Worm (Caenorhabditis elegans) whole organism, L4/young adult: ENCODE data around the gene Y75D11A.2.
"Not testable (repeated sequence)": the region's sequence is repeated elsewhere in the genome, so short reads cannot be mapped to it uniquely, and the experiment has no call there.

ENCODE experiments used
- W03F9.2 ChIP-seq: fragments of 150-350 bp; optimal IDR thresholded peaks from 2 replicates; lab custom pipeline; 2014; ENCODE audit warnings: missing biosample characterization, missing genetic modification characterization
- dao-5 ChIP-seq: sonication (generic microtip); optimal IDR thresholded peaks from 2 replicates; lab custom pipeline; 2016; ENCODE audit warnings: missing genotype, missing genetic modification characterization, moderate library complexity, missing compliant biosample characterization
- him-1 ChIP-seq: sonication (generic microtip); optimal IDR thresholded peaks from 2 replicates; lab custom pipeline; 2016; ENCODE audit warnings: missing genotype, missing genetic modification reagents, missing genetic modification characterization, missing compliant biosample characterization

The Y75D11A.2 gene

ce11 chrX:1742530-1742929, at the start of gene Y75D11A.2:
TSS of gene Y75D11A.2 (plus strand) at chrX:1742830.
- TF ChIP-seq him-1, dao-5, W03F9.2 (tag; lab: Kevin White, UChicago): not testable (repeated sequence)

DNA sequence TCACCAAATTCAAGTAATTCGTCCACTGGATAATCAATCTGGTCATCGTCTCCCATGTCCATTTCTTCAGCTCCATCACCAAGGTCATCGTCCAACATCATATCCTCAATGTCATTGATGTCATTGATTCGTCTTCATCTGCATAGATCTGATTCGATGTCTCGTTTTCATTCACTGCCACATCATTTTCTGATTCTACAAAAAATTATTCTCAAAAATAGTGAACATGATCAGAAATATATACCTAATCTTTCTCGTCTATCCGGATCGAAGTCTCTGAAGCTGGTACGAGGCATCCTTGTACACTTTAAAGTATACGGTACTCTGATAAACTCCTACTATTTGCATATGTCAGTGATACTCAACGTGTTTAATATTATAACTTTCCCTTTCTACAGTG, 45.8 kb upstream of the Y75D11A.2 start, which contains the start of gene C36C9.4:
TSS of gene C36C9.4 (minus strand) at position 101 of the 400 bp plus-strand sequence.
- TF ChIP-seq him-1, dao-5, W03F9.2 (tag; lab: Kevin White, UChicago): not testable (repeated sequence)

DNA sequence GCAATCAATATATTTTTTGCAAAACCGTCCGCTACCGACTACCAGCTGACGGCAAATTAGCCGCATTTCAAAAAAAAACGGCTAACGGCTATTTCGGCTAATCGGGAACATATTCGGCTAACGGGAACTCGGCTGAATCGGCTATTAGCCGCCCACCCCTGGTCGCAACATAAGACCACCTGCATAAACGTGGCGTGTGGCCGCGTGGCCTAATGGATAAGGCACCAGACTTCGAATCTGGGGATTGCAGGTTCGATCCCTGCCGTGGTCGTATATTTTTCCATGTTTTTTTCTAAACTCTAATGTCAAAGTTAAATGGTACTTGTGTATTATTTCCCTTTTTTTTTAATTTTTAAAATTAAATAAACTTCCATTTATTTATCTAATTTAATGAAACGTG, 44.2 kb upstream of the Y75D11A.2 start:
- TF ChIP-seq him-1 (tag; lab: Kevin White, UChicago), result no peak
- TF ChIP-seq W03F9.2 (tag; lab: Kevin White, UChicago), result no peak
- no peak for TF ChIP-seq dao-5 (tag; lab: Kevin White, UChicago)

DNA sequence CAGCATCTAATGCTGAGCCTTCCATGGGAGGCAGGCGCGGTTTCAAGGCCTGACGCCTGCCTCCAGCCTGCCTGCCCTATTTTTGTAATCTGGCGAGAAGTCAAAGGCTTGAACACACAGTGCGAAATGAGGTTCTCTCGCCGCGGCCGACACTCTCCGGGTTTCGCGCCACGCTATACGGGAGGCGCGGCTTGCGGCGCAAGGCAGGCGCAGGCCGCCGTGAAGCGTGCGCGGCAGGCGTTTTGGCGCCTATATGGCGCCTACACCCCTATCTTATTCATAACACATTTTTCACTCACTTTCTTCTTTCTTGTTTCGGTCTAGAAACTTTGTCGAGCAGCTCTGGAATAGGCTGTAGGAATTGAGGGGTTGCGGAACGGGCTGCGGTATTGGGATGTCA, 39.6 kb upstream of the Y75D11A.2 start:
- TF ChIP-seq W03F9.2 (tag; lab: Kevin White, UChicago) (no peak), dao-5 (tag; lab: Kevin White, UChicago) (no peak), him-1 (tag; lab: Kevin White, UChicago) (no peak)

DNA sequence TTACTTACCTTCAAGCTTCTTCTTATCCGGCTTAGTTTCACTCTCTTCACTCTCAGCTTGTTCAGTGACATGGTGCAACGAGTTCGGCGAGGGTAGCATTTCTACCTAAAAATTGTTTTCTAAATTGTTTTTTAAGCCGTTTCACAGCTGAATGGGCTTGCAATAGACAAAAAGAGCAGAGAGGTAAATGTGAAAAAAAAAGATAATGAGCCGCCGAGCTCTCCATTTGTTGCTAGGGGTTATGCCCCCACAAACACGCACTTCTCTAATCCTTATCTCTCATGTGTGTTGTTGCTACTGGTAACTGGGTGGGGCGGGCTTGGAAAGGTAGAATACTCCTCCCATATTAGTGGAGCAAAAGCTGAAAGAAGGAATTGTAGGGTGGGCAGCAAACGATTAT, 38.8 kb upstream of the Y75D11A.2 start, which contains the start of gene C36C9.5:
TSS of gene C36C9.5 (minus strand) at position 101 of the 400 bp plus-strand sequence.
- no peak for TF ChIP-seq dao-5 (tag; lab: Kevin White, UChicago)
- TF ChIP-seq W03F9.2 (tag; lab: Kevin White, UChicago), result no peak
- no peak for TF ChIP-seq him-1 (tag; lab: Kevin White, UChicago)

DNA sequence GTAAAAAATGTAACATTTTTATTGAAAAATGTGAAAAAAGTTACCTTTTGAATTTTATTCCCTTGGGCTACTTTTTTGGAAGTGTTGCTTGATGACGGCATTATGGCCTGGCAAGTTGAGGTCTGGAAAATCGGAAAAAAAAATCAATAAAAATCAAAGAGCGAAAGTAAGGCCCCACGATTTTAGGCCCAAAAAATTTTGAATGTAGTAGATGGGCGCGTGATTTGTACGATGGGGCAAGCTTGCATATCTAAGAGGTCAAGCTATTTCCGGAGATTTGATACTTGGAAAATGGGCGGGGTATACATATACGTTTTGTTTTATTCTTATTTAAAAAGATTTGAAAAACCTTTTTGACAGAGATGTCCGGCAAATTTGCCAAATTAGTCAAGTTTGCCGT, 36.1 kb upstream of the Y75D11A.2 start, which contains the start of gene F07G6.5:
TSS of gene F07G6.5 (minus strand) at position 101 of the 400 bp plus-strand sequence.
- TF ChIP-seq him-1 (tag; lab: Kevin White, UChicago), result no peak

DNA sequence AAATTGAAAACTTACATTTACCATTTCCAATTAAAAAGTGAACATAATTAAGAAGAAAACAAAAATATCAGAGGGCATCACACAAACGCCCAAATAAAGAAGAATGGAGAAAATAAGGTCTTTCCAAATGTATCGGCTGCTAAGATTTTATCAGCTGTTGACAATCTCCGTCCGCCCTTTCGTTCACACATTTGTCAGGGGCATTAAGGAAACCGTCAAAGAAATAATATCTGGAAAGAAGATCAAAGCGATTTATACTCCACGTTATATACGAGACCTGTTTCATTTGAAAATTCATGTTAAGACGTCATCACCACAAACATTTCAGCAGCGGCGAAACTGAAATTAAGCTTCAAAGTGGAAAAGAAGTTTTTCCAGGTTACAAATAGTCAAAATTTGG, 30.1 kb upstream of the Y75D11A.2 start, which contains the start of gene fbxa-52:
TSS of gene fbxa-52 (minus strand) at position 101 of the 400 bp plus-strand sequence.
- TF ChIP-seq W03F9.2 (tag; lab: Kevin White, UChicago), result no peak
- no peak for TF ChIP-seq him-1 (tag; lab: Kevin White, UChicago)
- TF ChIP-seq dao-5 (tag; lab: Kevin White, UChicago), result no peak

DNA sequence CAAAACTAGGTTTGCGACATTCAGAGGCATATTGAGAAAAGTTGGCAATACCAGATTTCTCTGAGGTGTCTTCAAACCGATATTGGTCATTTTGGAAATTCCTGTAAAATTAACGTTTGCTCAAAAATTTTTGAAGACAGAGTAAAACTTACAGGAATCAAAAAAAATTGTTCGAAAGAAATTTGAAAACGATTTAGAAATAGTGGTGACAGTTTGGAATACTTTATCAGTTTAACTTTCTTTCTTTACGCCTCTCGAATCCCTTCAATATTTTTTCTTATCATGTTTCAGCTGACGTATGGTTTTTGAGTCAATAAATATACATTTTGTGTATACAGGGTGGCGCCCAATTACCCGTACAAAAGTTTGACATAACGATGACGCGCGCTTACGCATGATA, 24.2 kb upstream of the Y75D11A.2 start, which contains the start of gene fbxa-53:
TSS of gene fbxa-53 (minus strand) at position 101 of the 400 bp plus-strand sequence.
- no peak for TF ChIP-seq him-1 (tag; lab: Kevin White, UChicago)

DNA sequence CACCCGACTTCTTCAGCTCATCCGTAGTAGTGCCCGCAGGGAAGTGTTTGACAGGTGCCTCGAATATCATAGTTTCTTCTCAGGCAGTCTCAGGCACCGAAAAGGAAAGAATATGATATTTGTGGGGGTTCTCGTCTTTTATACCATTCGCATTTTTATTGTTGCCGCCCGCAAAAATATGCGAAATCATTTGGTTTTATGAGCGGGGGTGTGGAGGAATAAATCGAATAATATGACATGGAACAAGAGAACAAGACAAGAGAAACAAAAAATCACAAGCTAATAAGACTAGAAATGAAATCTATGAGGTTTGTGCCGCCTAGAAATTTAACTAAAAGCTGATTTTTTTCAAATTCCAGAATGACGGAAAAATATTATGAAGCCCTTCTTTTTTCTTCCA, 22.3 kb upstream of the Y75D11A.2 start, which contains the start of gene F07G6.8:
TSS of gene F07G6.8 (minus strand) at position 101 of the 400 bp plus-strand sequence.
- TF ChIP-seq him-1 (tag; lab: Kevin White, UChicago) (no peak), W03F9.2 (tag; lab: Kevin White, UChicago) (no peak), dao-5 (tag; lab: Kevin White, UChicago) (no peak)

ce11 chrX:1727056-1727455, 15.6 kb upstream of the Y75D11A.2 start, which contains the start of gene F07G6.2:
TSS of gene F07G6.2 (plus strand) at chrX:1727356.
- TF ChIP-seq W03F9.2 (tag; lab: Kevin White, UChicago) (no peak), dao-5 (tag; lab: Kevin White, UChicago) (no peak), him-1 (tag; lab: Kevin White, UChicago) (no peak)

ce11 chrX:1729558-1729957, 13.1 kb upstream of the Y75D11A.2 start, which contains the start of gene dgn-3:
TSS of gene dgn-3 (plus strand) at chrX:1729858.
- no peak for TF ChIP-seq W03F9.2 (tag; lab: Kevin White, UChicago)
- no peak for TF ChIP-seq him-1 (tag; lab: Kevin White, UChicago)
- no peak for TF ChIP-seq dao-5 (tag; lab: Kevin White, UChicago)

ce11 chrX:1735941-1736340, 6.7 kb upstream of the Y75D11A.2 start, which contains the start of gene F07G6.12:
TSS of gene F07G6.12 (plus strand) at chrX:1736241.
- TF ChIP-seq him-1 (tag; lab: Kevin White, UChicago), result no peak

- TF ChIP-seq W03F9.2 (tag; lab: Kevin White, UChicago), result no peak
- TF ChIP-seq dao-5 (tag; lab: Kevin White, UChicago), result no peak
- no peak for TF ChIP-seq him-1 (tag; lab: Kevin White, UChicago)
Observed at ce11 chrX:1737606-1738005, 5.0 kb upstream of the Y75D11A.2 start, which contains the start of gene F07G6.10. TSS of gene F07G6.10 (plus strand) at chrX:1737906.

ce11 chrX:1746117-1746516, 3.5 kb downstream of the Y75D11A.2 start, which contains the start of gene Y75D11A.3:
TSS of gene Y75D11A.3 (minus strand) at chrX:1746217.
- TF ChIP-seq W03F9.2, him-1, dao-5 (tag; lab: Kevin White, UChicago): not testable (repeated sequence)
